Worm (Caenorhabditis elegans) whole organism, mixed stage, embryonic: Measurements from ENCODE around the gene C07A9.9.

ENCODE experiments used
- bed-3 ChIP-seq: fragments of 200-800 bp; sonication (Bioruptor generic); optimal IDR thresholded peaks from 3 replicates; lab custom pipeline; 2018; ENCODE audit warnings: mild to moderate bottlenecking, missing genetic modification characterization, moderate library complexity, missing compliant biosample characterization
- elt-1 ChIP-seq: sonication (generic microtip); optimal IDR thresholded peaks from 2 replicates; lab custom pipeline; 2017; ENCODE audit warnings: missing genetic modification characterization, mild to moderate bottlenecking, missing compliant biosample characterization, antibody characterized with exemption, moderate library complexity, borderline replicate concordance; ENCODE audit not compliant: insufficient read depth
- lsy-2 ChIP-seq: fragments of 150-350 bp; optimal IDR thresholded peaks from 2 replicates; lab custom pipeline; 2014; ENCODE audit warnings: missing biosample characterization, missing genetic modification characterization
- nhr-237 ChIP-seq: fragments of 150-350 bp; optimal IDR thresholded peaks from 2 replicates; lab custom pipeline; 2014; ENCODE audit warnings: missing biosample characterization, missing genetic modification characterization
- snpc-4 ChIP-seq: fragments of 150-350 bp; optimal IDR thresholded peaks from 2 replicates; lab custom pipeline; 2014; ENCODE audit warnings: missing biosample characterization, missing genetic modification characterization
- tbx-8 ChIP-seq: fragments of 200-800 bp; sonication (Bioruptor generic); optimal IDR thresholded peaks from 2 replicates; lab custom pipeline; 2018; ENCODE audit warnings: mild to moderate bottlenecking, missing genetic modification characterization, moderate library complexity, missing compliant biosample characterization

- TF ChIP-seq tbx-8 (GFP tag; lab: Kevin White, UChicago) (no peak), snpc-4 (tag; lab: Kevin White, UChicago) (no peak), nhr-237 (tag; lab: Kevin White, UChicago) (no peak), bed-3 (GFP tag; lab: Kevin White, UChicago) (no peak), elt-1 (tag; lab: Kevin White, UChicago) (no peak), lsy-2 (tag; lab: Kevin White, UChicago) (peak; percentile 37)
These were observed 20.9 kb downstream of the C07A9.9 start for ce11 chrIII:9646440-9647021.
